Worm (Caenorhabditis elegans): ENCODE data around the gene F54D5.24.
A peak's percentile ranks its signal among the peaks of the same experiment; 100 is the strongest.

The F54D5.24 gene

ce11 chrII:11591558-11591957, 35.8 kb downstream of the F54D5.24 start:
- no peak for TF ChIP-seq sea-2 (GFP tag; optimal IDR thresholded peaks at IDR 0.05)
- TF ChIP-seq ZK546.5 (tag; optimal IDR thresholded peaks at IDR 0.05) = no peak
- TF ChIP-seq lin-39 (tag; optimal IDR thresholded peaks at IDR 0.05) = no peak
- TF ChIP-seq nhr-43 (tag; optimal IDR thresholded peaks at IDR 0.05; ENCODE audit: poor library complexity, severe bottlenecking) = no peak
- TF ChIP-seq mdl-1 (tag; optimal IDR thresholded peaks at IDR 0.05) = no peak
- no peak for TF ChIP-seq nhr-67 (tag; optimal IDR thresholded peaks at IDR 0.05)
- TF ChIP-seq ceh-9 (tag; optimal IDR thresholded peaks at IDR 0.05) = no peak
- no peak for TF ChIP-seq nfya-1 (tag; optimal IDR thresholded peaks at IDR 0.05; ENCODE audit: insufficient read depth)
- TF ChIP-seq R02D3.7 (tag; optimal IDR thresholded peaks at IDR 0.05) = no peak
- no peak for TF ChIP-seq egl-27 (tag; optimal IDR thresholded peaks at IDR 0.05)
- TF ChIP-seq nhr-76 (tag; optimal IDR thresholded peaks at IDR 0.05) = no peak
- TF ChIP-seq ztf-11 (tag; optimal IDR thresholded peaks at IDR 0.05) = no peak
- no peak for TF ChIP-seq pqm-1 (tag; optimal IDR thresholded peaks at IDR 0.05)
- no peak for TF ChIP-seq aly-2 (tag; optimal IDR thresholded peaks at IDR 0.05)
- no peak for TF ChIP-seq elt-2 (tag; optimal IDR thresholded peaks at IDR 0.05)
- TF ChIP-seq nhr-11 (tag; optimal IDR thresholded peaks at IDR 0.05) = no peak
- TF ChIP-seq ceh-28 (tag; optimal IDR thresholded peaks at IDR 0.05) = no peak

- TF ChIP-seq nhr-67 (tag; optimal IDR thresholded peaks at IDR 0.05) (no peak), ztf-4 (tag; optimal IDR thresholded peaks at IDR 0.05) (no peak), ztf-11 (tag; optimal IDR thresholded peaks at IDR 0.05) (no peak), zag-1 (tag; optimal IDR thresholded peaks at IDR 0.05) (no peak), nhr-28 (tag; optimal IDR thresholded peaks at IDR 0.05) (no peak), nfya-1 (tag; optimal IDR thresholded peaks at IDR 0.05; ENCODE audit: insufficient read depth) (no peak)
Observed at ce11 chrII:11592023-11592422, 36.3 kb downstream of the F54D5.24 start, which contains the start of gene F07A11.1. F07A11.1 (minus strand) TSS chrII:11592123.

DNA sequence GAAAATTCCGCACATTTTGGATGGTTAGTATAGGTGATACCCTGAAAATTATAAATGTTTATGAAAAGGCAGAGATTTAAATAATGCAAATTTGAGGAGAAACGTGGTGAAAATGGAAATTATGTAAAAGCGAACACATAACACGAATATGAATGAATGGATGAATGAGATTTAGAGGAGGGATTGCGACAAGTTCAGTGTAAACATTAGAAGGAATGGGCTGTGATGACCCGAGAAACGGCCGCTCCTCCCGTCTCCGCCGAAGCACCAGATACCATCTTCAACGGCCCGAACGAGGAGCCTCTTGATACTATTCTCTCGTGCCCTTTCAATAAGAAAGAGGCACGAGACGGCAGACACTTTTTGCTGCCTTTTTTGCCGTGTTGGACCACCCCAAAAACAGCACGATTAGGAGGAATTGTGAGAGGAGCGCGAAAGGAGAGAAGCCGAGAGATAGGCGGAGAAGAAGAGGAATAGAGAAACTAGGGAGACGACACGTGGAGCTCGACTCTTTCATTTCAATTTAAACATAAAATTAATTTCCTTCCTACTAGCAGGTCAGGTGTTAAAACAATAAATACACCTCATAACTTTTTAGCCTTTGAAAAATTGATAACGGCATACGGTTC, 39.7 kb downstream of the F54D5.24 start, which contains the start of gene gfat-1:
Gene gfat-1, minus strand, starts transcription at position 51 of the 629 bp plus-strand sequence.
- peak; percentile 1 for TF ChIP-seq lin-15B (tag; optimal IDR thresholded peaks at IDR 0.05)
- TF ChIP-seq elt-1 (tag; optimal IDR thresholded peaks at IDR 0.05) = no peak
- no peak for TF ChIP-seq skn-1 (tag; optimal IDR thresholded peaks at IDR 0.05)
- TF ChIP-seq zag-1 (tag; optimal IDR thresholded peaks at IDR 0.05) = no peak
- TF ChIP-seq lin-39 (tag; optimal IDR thresholded peaks at IDR 0.05) = peak; percentile 24
- TF ChIP-seq eor-1 (tag; optimal IDR thresholded peaks at IDR 0.05) = no peak
- no peak for TF ChIP-seq nhr-67 (tag; optimal IDR thresholded peaks at IDR 0.05)
- TF ChIP-seq jun-1 (tag; optimal IDR thresholded peaks at IDR 0.05) = no peak
- no peak for TF ChIP-seq ztf-11 (tag; optimal IDR thresholded peaks at IDR 0.05)
- no peak for TF ChIP-seq lsy-12 (tag; optimal IDR thresholded peaks at IDR 0.05)
- TF ChIP-seq nhr-25 (tag; optimal IDR thresholded peaks at IDR 0.05) = no peak
- TF ChIP-seq mdl-1 (tag; optimal IDR thresholded peaks at IDR 0.05) = peak; percentile 45
- TF ChIP-seq nhr-28 (tag; optimal IDR thresholded peaks at IDR 0.05) = no peak
- no peak for TF ChIP-seq snpc-4 (tag; optimal IDR thresholded peaks at IDR 0.05)

DNA sequence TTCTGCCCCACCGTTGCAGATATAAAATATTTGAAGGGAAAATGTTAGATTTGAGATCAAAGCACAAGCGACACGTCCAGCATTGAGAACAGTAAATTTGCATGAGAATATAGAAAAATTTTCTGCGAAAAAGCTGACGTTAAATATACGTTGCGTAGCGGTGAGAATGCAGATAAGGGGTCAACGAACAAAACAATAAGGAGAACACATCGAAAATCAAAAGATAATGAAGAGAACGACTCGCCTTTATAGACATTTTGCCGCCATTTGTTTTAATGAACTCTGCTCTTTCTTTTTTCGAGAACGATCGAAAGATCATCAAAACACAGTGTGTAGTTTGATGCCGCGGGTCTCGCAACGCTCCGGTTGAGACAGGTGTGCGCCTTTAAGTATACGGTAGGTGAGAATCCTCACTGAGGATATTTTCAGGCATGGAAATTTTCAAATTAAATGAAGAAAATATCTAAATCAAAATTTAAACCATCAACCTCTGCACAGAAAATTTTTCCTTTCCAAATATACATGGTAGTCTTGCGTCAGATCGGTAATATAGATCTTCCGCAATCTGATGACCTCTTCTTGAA, 40.5 kb downstream of the F54D5.24 start:
- TF ChIP-seq pqm-1 (tag; optimal IDR thresholded peaks at IDR 0.05) = peak; percentile 27
- no peak for TF ChIP-seq sea-2 (GFP tag; optimal IDR thresholded peaks at IDR 0.05)
- TF ChIP-seq elt-2 (tag; optimal IDR thresholded peaks at IDR 0.05) = peak; percentile 73
- no peak for TF ChIP-seq lin-15B (tag; optimal IDR thresholded peaks at IDR 0.05)
- peak; percentile 23 for TF ChIP-seq ceh-28 (tag; optimal IDR thresholded peaks at IDR 0.05)
- no peak for TF ChIP-seq nhr-23 (tag; optimal IDR thresholded peaks at IDR 0.05)

DNA sequence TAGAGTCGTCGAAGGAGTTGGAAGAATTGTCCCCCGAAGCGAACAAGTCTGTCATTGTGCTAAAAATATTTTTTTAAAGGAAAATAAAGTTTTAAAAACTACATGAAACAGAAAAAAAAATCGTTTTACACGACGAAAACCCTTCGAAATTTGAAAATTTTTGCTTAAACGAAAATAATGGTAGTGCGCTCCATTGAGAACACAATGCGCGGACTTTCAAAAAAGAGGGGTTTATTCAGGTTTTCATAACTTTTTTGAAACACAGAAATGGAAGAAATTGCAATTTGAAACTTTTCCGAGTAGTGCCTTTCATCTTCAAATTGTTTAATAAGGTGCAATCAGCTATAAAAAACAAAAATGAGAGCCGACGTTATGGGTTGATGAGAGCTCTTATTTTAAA, 44.0 kb downstream of the F54D5.24 start, which contains the start of gene npp-5:
Gene npp-5, minus strand, starts transcription at position 59 of the 400 bp plus-strand sequence.
- peak; percentile 58 for TF ChIP-seq pha-4 (tag; optimal IDR thresholded peaks at IDR 0.05)
- TF ChIP-seq nfya-1 (tag; optimal IDR thresholded peaks at IDR 0.05; ENCODE audit: insufficient read depth) = peak; percentile 65
- no peak for TF ChIP-seq nhr-237 (tag; optimal IDR thresholded peaks at IDR 0.05)
